Fruit fly (Drosophila melanogaster) Kc167 (cell line): ENCODE data around the gene Ilp5.

Experiments
- h ChIP-seq: fragments of >200 bp; optimal IDR thresholded peaks from 3 replicates; lab custom pipeline; 2018; ENCODE audit warnings: missing external identifiers
- insv ChIP-seq: fragments of >200 bp; optimal IDR thresholded peaks from 3 replicates; lab custom pipeline; 2018; ENCODE audit warnings: missing external identifiers
- psq ChIP-seq: fragments of >200 bp; optimal IDR thresholded peaks from 2 replicates; lab custom pipeline; 2017; ENCODE audit warnings: missing external identifiers

- TF ChIP-seq psq: no peak
- TF ChIP-seq insv (lab: Kevin White, UChicago): no peak
- no peak for TF ChIP-seq h (lab: Kevin White, UChicago)
Observed at dm6 chr3L:9829639-9830341, 6.1 kb upstream of the Ilp5 start.
